Worm (Caenorhabditis elegans): ENCODE data around the gene C33F10.11.

DNA sequence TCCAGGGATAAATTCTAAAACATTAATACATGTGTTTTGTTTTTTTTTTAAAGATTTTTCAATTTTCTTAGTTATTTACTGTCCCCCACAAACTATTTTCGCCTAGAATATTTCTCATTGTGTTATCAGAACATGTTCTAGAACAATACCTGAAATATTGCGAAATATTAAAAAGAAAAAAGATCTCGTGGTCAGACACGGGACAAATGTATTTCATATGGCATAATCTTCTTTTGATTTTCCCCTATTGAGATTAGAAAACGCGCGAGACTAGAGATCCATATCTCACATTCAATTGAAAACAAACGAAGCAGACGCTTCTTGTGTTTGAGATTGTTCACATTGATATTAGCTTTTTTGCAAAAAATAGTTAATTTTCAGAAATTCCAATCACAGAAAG, 21.5 kb upstream of the C33F10.11 start:
- no peak for TF ChIP-seq him-1 (tag; optimal IDR thresholded peaks at IDR 0.05)
- no peak for TF ChIP-seq dao-5 (tag; optimal IDR thresholded peaks at IDR 0.05)
- peak; percentile 5 for TF ChIP-seq W03F9.2 (tag; optimal IDR thresholded peaks at IDR 0.05)
